Fruit fly (Drosophila melanogaster): ENCODE results near the gene Pyroxd1.

Pyroxd1 gene

dm6 chr2L:20077423-20078401, 13.5 kb upstream of the Pyroxd1 start (continued):
- TF ChIP-seq Mrtf (GFP tag; IDR thresholded peaks at IDR 0.05) (no peak), danr (GFP tag; IDR thresholded peaks at IDR 0.05) (no peak), Fer1 (GFP tag; optimal IDR thresholded peaks at IDR 0.05) (peak; percentile 44), CG4328 (GFP tag; optimal IDR thresholded peaks at IDR 0.05) (peak; percentile 25), odd (GFP tag; optimal IDR thresholded peaks at IDR 0.05) (peak; percentile 27), CG7357 (GFP tag; IDR thresholded peaks at IDR 0.05) (no peak), CG8388 (GFP tag; optimal IDR thresholded peaks at IDR 0.05) (no peak), BtbVII (GFP tag; optimal IDR thresholded peaks at IDR 0.05) (peak; percentile 32)

DNA sequence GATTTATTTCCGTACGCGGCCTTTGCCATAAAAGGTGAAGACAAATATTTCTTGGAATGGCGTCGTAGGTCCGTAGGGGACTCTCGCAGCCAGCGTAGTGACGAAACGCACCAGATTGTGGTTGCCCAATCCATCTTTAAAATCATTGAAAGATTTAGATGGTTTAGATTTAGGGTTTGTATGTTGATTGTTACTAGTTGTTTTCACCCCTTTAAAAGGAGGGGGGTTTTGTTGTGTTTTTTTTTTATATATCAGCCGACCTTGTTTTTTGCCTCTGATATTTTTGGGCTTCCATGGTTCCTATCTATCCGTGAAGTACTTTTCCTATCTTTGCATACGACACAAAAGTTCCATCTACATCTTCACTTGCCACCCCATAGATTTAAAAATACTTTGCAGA, 12.4 kb upstream of the Pyroxd1 start:
- TF ChIP-seq CG11695 (GFP tag; IDR thresholded peaks at IDR 0.05) (0 out of 3 replicates have a peak, but pooled peaks have one; percentile 7), Asciz (GFP tag; optimal IDR thresholded peaks at IDR 0.05) (no peak), ase (GFP tag; IDR thresholded peaks at IDR 0.05) (no peak), CG5245 (GFP tag; optimal IDR thresholded peaks at IDR 0.05) (no peak), gcm (GFP tag; optimal IDR thresholded peaks at IDR 0.05) (no peak), CG11247 (GFP tag; IDR thresholded peaks at IDR 0.05) (no peak), hb (GFP tag; IDR thresholded peaks at IDR 0.05; ENCODE audit: partially characterized antibody) (no peak), CG15269 (tag; optimal IDR thresholded peaks at IDR 0.05) (peak; percentile 16), lmd (GFP tag; IDR thresholded peaks at IDR 0.05) (peak; percentile 37), dpn (GFP tag; optimal IDR thresholded peaks at IDR 0.05) (peak; percentile 3 to 17), CG3726 (GFP tag; IDR thresholded peaks at IDR 0.05) (0 out of 3 replicates have a peak, but pooled peaks have one; percentile 38), ab (GFP tag; optimal IDR thresholded peaks at IDR 0.05) (no peak), sd (tag; optimal IDR thresholded peaks at IDR 0.05) (peak; percentile 49), BtbVII (GFP tag; optimal IDR thresholded peaks at IDR 0.05) (peak; percentile 16), dati (GFP tag; IDR thresholded peaks at IDR 0.05) (no peak), CG13624 (GFP tag; optimal IDR thresholded peaks at IDR 0.05) (peak; percentile 68), CG1792 (GFP tag; optimal IDR thresholded peaks at IDR 0.05) (peak; percentile 32), jigr1 (GFP tag; IDR thresholded peaks at IDR 0.05) (no peak), Meics (GFP tag; optimal IDR thresholded peaks at IDR 0.05) (peak; percentile 100), pb (GFP tag; optimal IDR thresholded peaks at IDR 0.05) (peak; percentile 7), CG2120 (GFP tag; optimal IDR thresholded peaks at IDR 0.05) (peak; percentile 69), Max (GFP tag; optimal IDR thresholded peaks at IDR 0.05) (peak; percentile 5), CG10462 (GFP tag; optimal IDR thresholded peaks at IDR 0.05) (no peak), sens (GFP tag) (peak; percentile 50), CG30403 (GFP tag; optimal IDR thresholded peaks at IDR 0.05) (peak; percentile 29), dmrt99B (tag; optimal IDR thresholded peaks at IDR 0.05) (peak; percentile 39), HLH3B (GFP tag; IDR thresholded peaks at IDR 0.05) (0 out of 2 replicates have a peak, but pooled peaks have one; percentile 12), CG9932 (GFP tag; IDR thresholded peaks at IDR 0.05) (peak; percentile 53), z (GFP tag; IDR thresholded peaks at IDR 0.05) (no peak), Med (GFP tag) (peak; percentile 47), Gug (GFP tag; IDR thresholded peaks at IDR 0.05) (0 out of 4 replicates have a peak, but pooled peaks have one; percentile 20), Atf6 (GFP tag; IDR thresholded peaks at IDR 0.05) (peak; percentile 41; the same call in 1 of the 2 replicates), CG10267 (tag; optimal IDR thresholded peaks at IDR 0.05) (no peak), ranshi (GFP tag; IDR thresholded peaks at IDR 0.05) (0 out of 2 replicates have a peak, but pooled peaks have one; percentile 38), CHES-1-like (GFP tag; optimal IDR thresholded peaks at IDR 0.05) (peak; percentile 10), zfh2 (GFP tag; optimal IDR thresholded peaks at IDR 0.05) (peak; percentile 71), CG11456 (GFP tag; IDR thresholded peaks at IDR 0.05) (0 out of 3 replicates have a peak, but pooled peaks have one; percentile 14), Myb (GFP tag; optimal IDR thresholded peaks at IDR 0.05) (peak; percentile 16), CG6272 (GFP tag; IDR thresholded peaks at IDR 0.05) (0 out of 2 replicates have a peak, but pooled peaks have one; percentile 12), lab (GFP tag; optimal IDR thresholded peaks at IDR 0.05) (peak; percentile 39), br (optimal IDR thresholded peaks at IDR 0.05) (no peak)
